Worm (Caenorhabditis elegans): ENCODE measurements around the gene fbxc-32.

DNA sequence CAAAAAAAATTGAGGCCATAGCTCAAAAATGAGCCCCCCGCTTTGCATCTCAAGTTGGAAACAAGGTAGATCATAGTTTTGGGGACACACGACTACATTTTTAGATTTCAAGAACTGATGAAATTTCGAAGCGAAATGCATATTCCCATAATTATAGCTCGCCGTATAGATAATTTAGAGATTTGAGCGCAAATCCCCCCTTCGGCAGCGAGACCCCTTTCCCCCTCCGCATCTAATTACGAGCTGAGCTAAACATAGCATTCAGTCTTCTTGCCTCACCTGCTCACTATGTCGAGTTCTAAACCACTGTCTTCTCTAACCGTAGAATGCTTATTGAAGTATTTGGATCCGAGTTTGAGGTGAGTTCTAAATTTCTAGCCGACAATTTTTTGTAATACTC lies 31.1 kb upstream of the fbxc-32 start, which contains the start of the genes fbxc-17 and fbxc-15:
- TF ChIP-seq W03F9.2 (tag; optimal IDR thresholded peaks at IDR 0.05) (no peak), him-1 (tag; optimal IDR thresholded peaks at IDR 0.05) (no peak), dao-5 (tag; optimal IDR thresholded peaks at IDR 0.05) (no peak)
